Worm (Caenorhabditis elegans) whole organism, L2 larva: ENCODE results near the gene Y94H6A.5.

Experiments used
- ama-1 ChIP-seq: fragments of 150-350 bp; optimal IDR thresholded peaks from 2 replicates; lab custom pipeline; 2018; ENCODE audit warnings: inconsistent platforms
- dmd-4 ChIP-seq: sonication (generic microtip); optimal IDR thresholded peaks from 2 replicates; lab custom pipeline; 2017; ENCODE audit warnings: missing biosample characterization, missing genetic modification characterization
- nhr-129 ChIP-seq: fragments of 150-350 bp; optimal IDR thresholded peaks from 2 replicates; lab custom pipeline; 2014; ENCODE audit warnings: missing biosample characterization, missing genetic modification characterization
- nhr-6 ChIP-seq: fragments of 150-350 bp; optimal IDR thresholded peaks from 2 replicates; lab custom pipeline; 2014; ENCODE audit warnings: missing biosample characterization, missing genetic modification characterization
- nhr-77 ChIP-seq: fragments of 150-350 bp; optimal IDR thresholded peaks from 2 replicates; lab custom pipeline; 2014; ENCODE audit warnings: missing biosample characterization, missing genetic modification characterization

DNA sequence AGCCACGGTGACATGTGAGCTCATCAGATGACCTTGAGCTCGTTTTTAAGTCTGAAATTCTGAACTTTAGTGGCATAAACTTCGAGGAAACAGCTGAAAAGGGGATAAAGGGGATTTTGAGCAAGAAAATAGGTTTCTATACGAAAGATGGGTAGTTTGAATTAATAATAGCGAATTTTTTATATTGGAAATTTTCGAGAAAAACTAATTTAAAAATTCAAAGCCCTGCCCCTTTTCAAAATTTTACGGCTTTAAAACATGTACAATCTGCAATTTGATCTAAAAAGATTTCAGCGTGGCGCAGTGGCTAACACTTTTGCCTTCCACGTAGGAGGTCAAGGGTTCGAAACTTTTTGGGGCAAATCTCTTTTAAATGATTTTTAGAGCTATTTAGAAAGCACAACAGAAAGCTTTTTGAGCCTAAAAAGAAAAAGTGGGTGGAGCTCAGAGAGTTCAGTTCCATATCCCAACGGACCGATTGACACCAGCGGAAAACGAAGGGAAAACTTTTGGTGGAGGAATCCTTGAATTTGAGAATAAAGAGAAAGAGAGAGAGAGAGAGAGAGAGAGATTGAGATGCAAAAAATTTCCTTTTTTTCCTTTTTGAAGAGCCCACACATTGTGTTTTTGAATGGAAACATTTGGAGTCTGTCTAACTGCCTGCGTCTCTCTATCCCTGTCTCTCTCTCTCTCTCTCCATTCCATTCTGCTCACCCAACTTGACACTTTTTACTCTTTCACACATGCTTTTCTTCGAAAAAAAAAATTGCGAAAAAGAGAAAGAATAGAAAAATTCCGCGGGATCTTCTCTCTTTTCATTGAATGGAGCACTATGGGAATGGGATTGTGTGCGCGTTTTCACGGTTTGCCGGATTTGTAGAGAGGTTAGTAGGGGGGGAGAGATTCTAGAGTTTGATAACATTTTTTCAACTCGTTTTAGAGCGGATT lies 39.5 kb downstream of the Y94H6A.5 start, which contains the start of gene Y69A2AR.31:
- TF ChIP-seq ama-1 (lab: Kevin White, UChicago): no peak
- TF ChIP-seq nhr-129 (tag; lab: Kevin White, UChicago): peak; percentile 31
- no peak for TF ChIP-seq nhr-6 (tag; lab: Kevin White, UChicago)
- TF ChIP-seq nhr-77 (tag; lab: Kevin White, UChicago): no peak
- TF ChIP-seq dmd-4 (tag; lab: Kevin White, UChicago): no peak
